Fruit fly (Drosophila melanogaster) whole organism, adult: ENCODE results near the gene CG11353.

Experiments
- CG1620 ChIP-seq: fragments of 200-800 bp; sonication (Bioruptor generic); optimal IDR thresholded peaks from 2 replicates; lab custom pipeline; 2016; ENCODE audit warnings: missing biosample characterization, missing genetic modification characterization
- CG5204 ChIP-seq: fragments of 200-800 bp; sonication (Bioruptor generic); optimal IDR thresholded peaks from 2 replicates; lab custom pipeline; 2016; ENCODE audit warnings: missing biosample characterization, missing genetic modification characterization
- CG7101 ChIP-seq: fragments of 200-800 bp; sonication (Bioruptor generic); optimal IDR thresholded peaks from 2 replicates; lab custom pipeline; 2018; ENCODE audit warnings: missing biosample characterization, mild to moderate bottlenecking, missing genetic modification characterization, moderate library complexity
- cic ChIP-seq: fragments of 200-800 bp; sonication (Bioruptor generic); optimal IDR thresholded peaks from 2 replicates; lab custom pipeline; 2017; ENCODE audit warnings: missing biosample characterization, mild to moderate bottlenecking, missing genetic modification characterization, moderate library complexity
- cnc ChIP-seq, 2 experiments: fragments of >200 bp; optimal IDR thresholded peaks; 2 replicates each; lab custom pipeline; 2017

DNA sequence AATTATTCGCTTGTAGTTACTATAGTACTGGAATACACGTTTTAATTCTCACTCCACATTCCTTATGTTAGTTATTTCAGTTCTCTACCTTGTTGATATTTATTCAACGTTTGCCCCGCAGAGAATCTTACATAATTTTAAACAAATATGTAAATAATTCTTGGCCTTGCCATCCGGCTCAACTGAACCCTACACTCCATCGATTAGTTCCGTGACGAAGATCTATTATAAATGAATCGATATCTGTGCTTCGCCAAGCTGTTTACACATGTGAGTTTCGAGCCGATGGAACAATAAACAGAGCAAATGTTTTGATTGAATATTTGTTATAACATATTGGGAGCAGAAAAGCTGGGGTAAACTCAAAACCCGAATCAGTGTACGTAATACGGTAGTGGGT, 11.2 kb upstream of the CG11353 start:
- TF ChIP-seq cnc (optimal IDR thresholded peaks at IDR 0.05; lab: Kevin White, UChicago) (no peak), cic (GFP tag; lab: Kevin White, UChicago) (no peak), CG7101 (no peak), CG5204 (GFP tag; lab: Kevin White, UChicago) (no peak), CG1620 (GFP tag; lab: Kevin White, UChicago) (no peak)
